Fruit fly (Drosophila melanogaster): ENCODE measurements around the gene Lar.

Lar gene

dm6 chr2L:19735635-19736109 is 149.2 kb downstream of the Lar start, which contains the start of the genes CG10462 and Nf-YB (continued):
- TF ChIP-seq zen2 (GFP tag; IDR thresholded peaks at IDR 0.05; ENCODE audit: partially characterized antibody) (peak; percentile 91), CHES-1-like (GFP tag; optimal IDR thresholded peaks at IDR 0.05) (peak; percentile 46), chn (GFP tag; optimal IDR thresholded peaks at IDR 0.05) (peak; percentile 34), Sry-δ (GFP tag; optimal IDR thresholded peaks at IDR 0.05) (peak; percentile 88), E2f2 (GFP tag; IDR thresholded peaks at IDR 0.05) (peak; percentile 56), br (optimal IDR thresholded peaks at IDR 0.05) (no peak), Adf1 (GFP tag; IDR thresholded peaks at IDR 0.05) (peak; percentile 50; the same call in 1 of the 2 replicates), cwo (GFP tag; optimal IDR thresholded peaks at IDR 0.05) (no peak), CG8924 (tag; optimal IDR thresholded peaks at IDR 0.05) (no peak), Hand (GFP tag; optimal IDR thresholded peaks at IDR 0.05) (no peak), HLH4C (GFP tag; IDR thresholded peaks at IDR 0.05; ENCODE audit: partially characterized antibody) (peak; percentile 97), HmgD (GFP tag; optimal IDR thresholded peaks at IDR 0.05) (peak; percentile 66), nerfin-2 (GFP tag; IDR thresholded peaks at IDR 0.05; ENCODE audit: partially characterized antibody) (peak; percentile 98), CG3163 (GFP tag; optimal IDR thresholded peaks at IDR 0.05) (peak; percentile 25), p53 (GFP tag; optimal IDR thresholded peaks at IDR 0.05) (peak; percentile 18), CG2199 (GFP tag; IDR thresholded peaks at IDR 0.05) (0 out of 3 replicates have a peak, but pooled peaks have one; percentile 36), unc-4 (GFP tag; IDR thresholded peaks at IDR 0.05; ENCODE audit: partially characterized antibody) (peak; percentile 81), dm (GFP tag; optimal IDR thresholded peaks at IDR 0.05) (peak; percentile 78), CG18764 (GFP tag; optimal IDR thresholded peaks at IDR 0.05) (no peak), bbx (GFP tag; IDR thresholded peaks at IDR 0.05; ENCODE audit: partially characterized antibody) (peak; percentile 95), tna (GFP tag; IDR thresholded peaks at IDR 0.05; ENCODE audit: partially characterized antibody) (peak; percentile 92), CG34422 (GFP tag; IDR thresholded peaks at IDR 0.05) (0 out of 3 replicates have a peak, but pooled peaks have one; percentile 7), Kr (GFP tag; optimal IDR thresholded peaks at IDR 0.05) (no peak), stwl (tag; optimal IDR thresholded peaks at IDR 0.05) (peak; percentile 88), nmo (GFP tag; optimal IDR thresholded peaks at IDR 0.05) (peak; percentile 35), CG12744 (GFP tag; optimal IDR thresholded peaks at IDR 0.05) (no peak), zen (tag; optimal IDR thresholded peaks at IDR 0.05) (peak; percentile 8), CG9797 (GFP tag; optimal IDR thresholded peaks at IDR 0.05) (peak; percentile 43), insv (GFP tag; optimal IDR thresholded peaks at IDR 0.05) (peak in 1 of 2 experiments; percentile 50), exex (tag; optimal IDR thresholded peaks at IDR 0.05) (no peak), Bgb (GFP tag; IDR thresholded peaks at IDR 0.05; ENCODE audit: partially characterized antibody) (peak; percentile 96), Hmr (GFP tag; optimal IDR thresholded peaks at IDR 0.05) (peak; percentile 39), ato (GFP tag; IDR thresholded peaks at IDR 0.05; ENCODE audit: partially characterized antibody) (peak; percentile 98), Tbp (GFP tag; optimal IDR thresholded peaks at IDR 0.05) (no peak), kah (GFP tag; optimal IDR thresholded peaks at IDR 0.05) (no peak), Doc3 (GFP tag; IDR thresholded peaks at IDR 0.05; ENCODE audit: partially characterized antibody) (peak; percentile 54; the same call in 2 of the 3 replicates), CG9609 (GFP tag; optimal IDR thresholded peaks at IDR 0.05) (no peak), slbo (GFP tag; IDR thresholded peaks at IDR 0.05) (no peak), CG6854 (GFP tag; optimal IDR thresholded peaks at IDR 0.05) (no peak), jumu (GFP tag; optimal IDR thresholded peaks at IDR 0.05) (peak; percentile 6), CG17829 (tag; optimal IDR thresholded peaks at IDR 0.05) (peak; percentile 34), Myb (GFP tag; optimal IDR thresholded peaks at IDR 0.05) (peak; percentile 86), CG2129 (GFP tag; IDR thresholded peaks at IDR 0.05; ENCODE audit: partially characterized antibody) (peak; percentile 42; the same call in 1 of the 2 replicates), sens-2 (GFP tag; IDR thresholded peaks at IDR 0.05) (no peak), MBD-R2 (GFP tag; IDR thresholded peaks at IDR 0.05) (peak; percentile 87), CG10462 (GFP tag; optimal IDR thresholded peaks at IDR 0.05) (peak; percentile 95), hbn (GFP tag; IDR thresholded peaks at IDR 0.05; ENCODE audit: partially characterized antibody) (peak; percentile 72), CG31388 (GFP tag; optimal IDR thresholded peaks at IDR 0.05) (no peak), CG14014 (GFP tag; IDR thresholded peaks at IDR 0.05) (no peak), CG10565 (GFP tag; optimal IDR thresholded peaks at IDR 0.05) (no peak)

Data from whole organism, embryonic.